Worm (Caenorhabditis elegans) whole organism, L3 larva: ENCODE data around the gene ada-2.

Experiments used
- ZK546.5 ChIP-seq: sonication (generic microtip); optimal IDR thresholded peaks from 2 replicates; lab custom pipeline; 2017; ENCODE audit warnings: missing biosample characterization, missing genetic modification characterization
- ceh-9 ChIP-seq: sonication (generic microtip); optimal IDR thresholded peaks from 2 replicates; lab custom pipeline; 2018; ENCODE audit warnings: missing biosample characterization, missing genetic modification characterization
- nhr-11 ChIP-seq: fragments of 150-350 bp; optimal IDR thresholded peaks from 2 replicates; lab custom pipeline; 2014; ENCODE audit warnings: missing biosample characterization, missing genetic modification characterization
- nhr-12 ChIP-seq: fragments of 150-350 bp; optimal IDR thresholded peaks from 2 replicates; lab custom pipeline; 2014; ENCODE audit warnings: missing biosample characterization, missing genetic modification characterization
- snpc-4 ChIP-seq: fragments of 150-350 bp; optimal IDR thresholded peaks from 2 replicates; lab custom pipeline; 2014; ENCODE audit warnings: missing biosample characterization, missing genetic modification characterization
- unc-39 ChIP-seq: sonication (generic microtip); optimal IDR thresholded peaks from 4 replicates; lab custom pipeline; 2017; ENCODE audit warnings: missing biosample characterization, missing genetic modification characterization
- zag-1 ChIP-seq: fragments of 150-350 bp; optimal IDR thresholded peaks from 2 replicates; lab custom pipeline; 2014; ENCODE audit warnings: missing biosample characterization, missing genetic modification characterization
- ztf-11 ChIP-seq: fragments of 150-350 bp; optimal IDR thresholded peaks from 2 replicates; lab custom pipeline; 2014; ENCODE audit warnings: missing biosample characterization, missing genetic modification characterization

DNA sequence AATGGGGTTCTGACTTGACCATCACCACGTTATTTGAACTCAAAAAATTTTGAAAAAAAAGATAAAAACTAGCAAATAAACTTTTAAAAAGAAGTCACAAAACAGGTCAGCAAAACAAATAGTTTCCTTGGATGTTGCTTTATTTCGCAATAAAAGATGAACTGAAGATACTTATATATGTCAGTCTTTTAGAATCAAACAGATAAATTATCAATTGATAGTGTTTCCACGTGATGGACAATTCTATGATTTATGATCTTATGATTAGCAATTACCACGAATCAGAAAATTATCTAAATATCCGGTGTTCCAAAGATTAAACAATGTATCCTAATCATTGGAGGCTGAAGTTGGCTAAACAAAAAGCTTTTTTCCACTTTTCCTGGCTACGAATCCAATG lies 35.6 kb downstream of the ada-2 start:
- no peak for TF ChIP-seq nhr-11 (tag; lab: Kevin White, UChicago)
- no peak for TF ChIP-seq zag-1 (tag; lab: Kevin White, UChicago)
- no peak for TF ChIP-seq ztf-11 (tag; lab: Kevin White, UChicago)
- TF ChIP-seq unc-39 (tag; lab: Kevin White, UChicago): no peak
- no peak for TF ChIP-seq ceh-9 (tag; lab: Kevin White, UChicago)
- TF ChIP-seq ZK546.5 (tag; lab: Kevin White, UChicago): no peak
- TF ChIP-seq snpc-4: no peak
- TF ChIP-seq nhr-12 (tag; lab: Kevin White, UChicago): no peak
